Fruit fly (Drosophila melanogaster) whole organism, embryonic: Measurements from ENCODE around the gene zen.

ENCODE experiments used
- Abd-B ChIP-seq: fragments of 200-800 bp; sonication (Bioruptor generic); optimal IDR thresholded peaks from 2 replicates; lab custom pipeline; 2018; ENCODE audit warnings: missing biosample characterization, mild to moderate bottlenecking, missing genetic modification characterization, moderate library complexity
- B-H1 ChIP-seq: fragments of 200-800 bp; sonication (Bioruptor generic); IDR thresholded peaks from 3 replicates; pipeline ENCODE4 v1.3.6; 2022; ENCODE audit warnings: missing biosample characterization, missing genetic modification characterization
- B-H2 ChIP-seq: fragments of 200-800 bp; sonication (Bioruptor generic); optimal IDR thresholded peaks from 2 replicates; lab custom pipeline; 2018; ENCODE audit warnings: missing biosample characterization, mild to moderate bottlenecking, missing genetic modification characterization
- Bdp1 ChIP-seq: fragments of 200-800 bp; sonication (Bioruptor generic); optimal IDR thresholded peaks from 3 replicates; lab custom pipeline; 2016; ENCODE audit warnings: missing biosample characterization, missing genetic modification characterization
- C15 ChIP-seq: fragments of 200-800 bp; sonication (Bioruptor generic); IDR thresholded peaks from 3 replicates; pipeline ENCODE4 v1.3.6; 2022; ENCODE audit warnings: missing biosample characterization, missing genetic modification characterization
- CG10274 ChIP-seq: fragments of 200-800 bp; sonication (Bioruptor generic); optimal IDR thresholded peaks from 3 replicates; lab custom pipeline; 2017; ENCODE audit warnings: missing biosample characterization, mild to moderate bottlenecking, missing genetic modification characterization
- CG10543 ChIP-seq: fragments of 200-800 bp; sonication (Bioruptor generic); optimal IDR thresholded peaks from 3 replicates; lab custom pipeline; 2017; ENCODE audit warnings: missing biosample characterization, mild to moderate bottlenecking, missing genetic modification characterization, moderate library complexity
- CG11398 ChIP-seq: fragments of 200-800 bp; sonication (Bioruptor generic); optimal IDR thresholded peaks from 2 replicates; lab custom pipeline; 2016; ENCODE audit warnings: missing biosample characterization, missing genetic modification characterization
- CG11504 ChIP-seq: fragments of 200-800 bp; sonication (Bioruptor generic); optimal IDR thresholded peaks from 3 replicates; lab custom pipeline; 2019; ENCODE audit warnings: missing biosample characterization, mild to moderate bottlenecking, missing genetic modification characterization, moderate library complexity
- CG15011 ChIP-seq: fragments of 200-800 bp; sonication (Bioruptor generic); optimal IDR thresholded peaks from 3 replicates; lab custom pipeline; 2018; ENCODE audit warnings: missing biosample characterization, mild to moderate bottlenecking, missing genetic modification characterization
- CG17186 ChIP-seq: fragments of 200-800 bp; sonication (Bioruptor generic); optimal IDR thresholded peaks from 3 replicates; lab custom pipeline; 2017; ENCODE audit warnings: missing biosample characterization, missing genetic modification reagents, missing genetic modification characterization
- CG17361 ChIP-seq: fragments of 200-800 bp; sonication (Bioruptor generic); IDR thresholded peaks from 3 replicates; pipeline ENCODE4 v1.3.6; 2022; ENCODE audit warnings: missing biosample characterization, missing genetic modification characterization
- CG17612 ChIP-seq: fragments of 200-800 bp; sonication (Bioruptor generic); IDR thresholded peaks from 2 replicates; pipeline ENCODE4 v1.3.6; 2022; ENCODE audit warnings: missing biosample characterization, missing genetic modification characterization
- CG18619 ChIP-seq: fragments of 200-800 bp; sonication (Bioruptor generic); optimal IDR thresholded peaks from 3 replicates; lab custom pipeline; 2017; ENCODE audit warnings: missing biosample characterization, mild to moderate bottlenecking, missing genetic modification characterization
- CG2120 ChIP-seq: fragments of 200-800 bp; sonication (Bioruptor generic); optimal IDR thresholded peaks from 3 replicates; lab custom pipeline; 2016; ENCODE audit warnings: missing biosample characterization, missing genetic modification characterization
- CG30020 ChIP-seq: fragments of 200-800 bp; optimal IDR thresholded peaks from 2 replicates; lab custom pipeline; 2019; ENCODE audit warnings: missing biosample characterization, mild to moderate bottlenecking, missing genetic modification characterization, moderate library complexity
- CG42726 ChIP-seq: fragments of 200-800 bp; sonication (Bioruptor generic); IDR thresholded peaks from 2 replicates; pipeline ENCODE4 v1.3.6; 2022; ENCODE audit warnings: missing biosample characterization, missing genetic modification characterization; ENCODE audit not compliant: partially characterized antibody
- CG4282 ChIP-seq: fragments of 200-800 bp; sonication (Bioruptor generic); optimal IDR thresholded peaks from 2 replicates; lab custom pipeline; 2016; ENCODE audit warnings: missing biosample characterization, missing genetic modification characterization
- CG4404 ChIP-seq: fragments of 200-800 bp; sonication (Bioruptor generic); IDR thresholded peaks from 2 replicates; pipeline ENCODE4 v1.3.6; 2022; ENCODE audit warnings: missing biosample characterization, missing genetic modification characterization
- CG4854 ChIP-seq: fragments of 200-800 bp; sonication (Bioruptor generic); optimal IDR thresholded peaks from 2 replicates; lab custom pipeline; 2016; ENCODE audit warnings: missing biosample characterization, missing genetic modification characterization, inconsistent platforms
- CG5953 ChIP-seq: fragments of 200-800 bp; sonication (Bioruptor generic); IDR thresholded peaks from 2 replicates; pipeline ENCODE4 v1.3.6; 2022; ENCODE audit warnings: missing biosample characterization, missing genetic modification characterization
- CG9727 ChIP-seq: fragments of 200-800 bp; sonication (Bioruptor generic); optimal IDR thresholded peaks from 3 replicates; lab custom pipeline; 2017; ENCODE audit warnings: missing biosample characterization, mild to moderate bottlenecking, missing genetic modification characterization
- Camta ChIP-seq: fragments of 200-800 bp; sonication (Bioruptor generic); optimal IDR thresholded peaks from 2 replicates; lab custom pipeline; 2016; ENCODE audit warnings: missing biosample characterization, missing genetic modification characterization
- Dek ChIP-seq: fragments of 200-800 bp; sonication (Bioruptor generic); optimal IDR thresholded peaks from 3 replicates; lab custom pipeline; 2019; ENCODE audit warnings: missing biosample characterization, mild to moderate bottlenecking, missing genetic modification characterization, moderate library complexity
- E2f2 ChIP-seq: fragments of 200-800 bp; sonication (Bioruptor generic); IDR thresholded peaks from 2 replicates; pipeline ENCODE4 v1.3.6; 2022; ENCODE audit warnings: missing biosample characterization, missing genetic modification characterization
- Ets65A ChIP-seq: fragments of 200-800 bp; sonication (Bioruptor generic); peaks from one replicate; lab custom pipeline; 2016; ENCODE audit warnings: missing biosample characterization, missing genetic modification characterization
- GATAe ChIP-seq: fragments of 200-800 bp; sonication (Bioruptor generic); conservative IDR thresholded peaks from 2 replicates; pipeline ENCODE4 v1.3.6; 2022; ENCODE audit warnings: missing biosample characterization, missing genetic modification characterization
- Hr3 ChIP-seq: fragments of 200-800 bp; sonication (Bioruptor generic); optimal IDR thresholded peaks from 3 replicates; lab custom pipeline; 2016; ENCODE audit warnings: missing biosample characterization, missing genetic modification characterization
- MESR4 ChIP-seq: fragments of 200-800 bp; sonication (Bioruptor generic); optimal IDR thresholded peaks from 2 replicates; lab custom pipeline; 2018; ENCODE audit warnings: missing biosample characterization, mild to moderate bottlenecking, missing genetic modification characterization, moderate library complexity
- Nf-YA ChIP-seq: fragments of 200-800 bp; sonication (Bioruptor generic); IDR thresholded peaks from 2 replicates; pipeline ENCODE4 v1.3.6; 2022; ENCODE audit warnings: missing biosample characterization, missing genetic modification characterization
- PHDP ChIP-seq: fragments of 200-800 bp; sonication (Bioruptor generic); optimal IDR thresholded peaks from 3 replicates; lab custom pipeline; 2018; ENCODE audit warnings: missing biosample characterization, mild to moderate bottlenecking, missing genetic modification characterization, moderate library complexity
- Rfx ChIP-seq: fragments of 200-800 bp; sonication (Bioruptor generic); IDR thresholded peaks from 2 replicates; pipeline ENCODE4 v1.3.6; 2022; ENCODE audit warnings: missing biosample characterization, missing genetic modification characterization
- Rx ChIP-seq: fragments of 200-800 bp; sonication (Bioruptor generic); IDR thresholded peaks from 2 replicates; pipeline ENCODE4 v1.3.6; 2022; ENCODE audit warnings: missing biosample characterization, missing genetic modification characterization
- Six4 ChIP-seq: fragments of 200-800 bp; sonication (Bioruptor generic); optimal IDR thresholded peaks from 2 replicates; lab custom pipeline; 2016; ENCODE audit warnings: missing biosample characterization, missing genetic modification characterization
- bbx ChIP-seq: fragments of 200-800 bp; sonication (Bioruptor generic); IDR thresholded peaks from 2 replicates; pipeline ENCODE4 v1.3.6; 2022; ENCODE audit warnings: missing biosample characterization, missing genetic modification characterization; ENCODE audit not compliant: partially characterized antibody
- btn ChIP-seq: fragments of 200-800 bp; sonication (Bioruptor generic); optimal IDR thresholded peaks from 2 replicates; lab custom pipeline; 2016; ENCODE audit warnings: missing biosample characterization, missing genetic modification characterization
- cas ChIP-seq: fragments of 200-800 bp; sonication (Bioruptor generic); IDR thresholded peaks from 2 replicates; pipeline ENCODE4 v1.3.6; 2022; ENCODE audit warnings: missing biosample characterization, missing genetic modification characterization
- chif ChIP-seq, 2 experiments: fragments of 200-800 bp; sonication (Bioruptor generic); optimal IDR thresholded peaks; 3 replicates each; lab custom pipeline; 2016; ENCODE audit warnings: missing biosample characterization in 2 of 2, missing genetic modification characterization in 2 of 2
- eve ChIP-seq, 2 experiments: fragments of >200 bp; optimal IDR thresholded peaks; 2 replicates each; lab custom pipeline; 2017; ENCODE audit warnings: missing biosample characterization in 2 of 2, missing genetic modification characterization in 2 of 2
- eyg ChIP-seq: fragments of 200-800 bp; sonication (Bioruptor generic); optimal IDR thresholded peaks from 3 replicates; lab custom pipeline; 2016; ENCODE audit warnings: missing biosample characterization, missing genetic modification characterization
- fru ChIP-seq: fragments of >200 bp; optimal IDR thresholded peaks from 2 replicates; lab custom pipeline; 2017
- fu2 ChIP-seq: fragments of 200-800 bp; sonication (Bioruptor generic); optimal IDR thresholded peaks from 2 replicates; lab custom pipeline; 2016; ENCODE audit warnings: missing biosample characterization, missing genetic modification characterization
- hb ChIP-seq: fragments of 200-800 bp; sonication (Bioruptor generic); IDR thresholded peaks from 3 replicates; pipeline ENCODE4 v1.3.6; 2022; ENCODE audit warnings: missing biosample characterization, missing genetic modification characterization; ENCODE audit not compliant: partially characterized antibody
- hth ChIP-seq: fragments of >200 bp; optimal IDR thresholded peaks from 2 replicates; lab custom pipeline; 2017; ENCODE audit warnings: inconsistent platforms
- ken ChIP-seq: fragments of 200-800 bp; sonication (Bioruptor generic); IDR thresholded peaks from 3 replicates; pipeline ENCODE4 v1.3.6; 2022; ENCODE audit warnings: missing biosample characterization, missing genetic modification characterization
- oc ChIP-seq: fragments of 200-800 bp; sonication (Bioruptor generic); optimal IDR thresholded peaks from 2 replicates; lab custom pipeline; 2018; ENCODE audit warnings: missing biosample characterization, mild to moderate bottlenecking, missing genetic modification characterization, moderate library complexity
- onecut ChIP-seq: fragments of 200-800 bp; sonication (Bioruptor generic); IDR thresholded peaks from 2 replicates; pipeline ENCODE4 v1.3.6; 2022; ENCODE audit warnings: missing biosample characterization, missing genetic modification characterization
- pan ChIP-seq, 4 experiments: fragments of >200 bp in 3 of 4; fragments of 200-800 bp in 1 of 4; sonication (Bioruptor generic) in 1 of 4; optimal IDR thresholded peaks in 3 of 4; IDR thresholded peaks in 1 of 4; 2 replicates each; pipeline versions ENCODE4 v1.3.6 to Lab custom; 2017 to 2022; ENCODE audit warnings: missing biosample characterization in 2 of 4, missing genetic modification characterization in 2 of 4, mixed read lengths in 1 of 4
- sna ChIP-seq: fragments of 200-800 bp; sonication (Bioruptor generic); IDR thresholded peaks from 2 replicates; pipeline ENCODE4 v1.3.6; 2022; ENCODE audit warnings: missing biosample characterization, missing genetic modification characterization; ENCODE audit not compliant: partially characterized antibody
- wdn ChIP-seq: fragments of 200-800 bp; sonication (Bioruptor generic); IDR thresholded peaks from 2 replicates; pipeline ENCODE4 v1.3.6; 2022; ENCODE audit warnings: missing biosample characterization, missing genetic modification characterization
- zfh1 ChIP-seq: fragments of 200-800 bp; sonication (Bioruptor generic); IDR thresholded peaks from 3 replicates; pipeline ENCODE4 v1.3.6; 2022; ENCODE audit warnings: missing biosample characterization, missing genetic modification characterization

Gene zen

dm6 chr3R:6759419-6759818 is 5.4 kb upstream of the zen start, which contains the start of gene bcd (continued):
- TF ChIP-seq chif (GFP tag; optimal IDR thresholded peaks at IDR 0.05; lab: Kevin White, UChicago) (peak; percentile 68 to 93), bbx (peak; percentile 60), CG9727 (GFP tag; lab: Kevin White, UChicago) (peak; percentile 66), Rfx (GFP tag; lab: Robert Waterston, UW) (peak; percentile 86), Abd-B (GFP tag; lab: Kevin White, UChicago) (peak; percentile 77), CG10543 (GFP tag; lab: Kevin White, UChicago) (peak; percentile 11), wdn (GFP tag; lab: Robert Waterston, UW) (0 out of 2 replicates have a peak, but pooled peaks have one; percentile 11), zfh1 (GFP tag; lab: Robert Waterston, UW) (peak; percentile 91), cas (no peak; the same call in 1 of the 2 replicates), CG5953 (GFP tag; lab: Robert Waterston, UW) (peak; percentile 82), GATAe (GFP tag; lab: Robert Waterston, UW) (no peak), Bdp1 (GFP tag; lab: Kevin White, UChicago) (peak; percentile 71), sna (GFP tag; lab: Robert Waterston, UW) (peak; percentile 73; the same call in 1 of the 2 replicates), PHDP (tag; lab: Kevin White, UChicago) (no peak), CG17612 (peak; percentile 44; the same call in 1 of the 2 replicates), eve (GFP tag; optimal IDR thresholded peaks at IDR 0.05; lab: Kevin White, UChicago) (no peak), Dek (tag; lab: Kevin White, UChicago) (peak; percentile 52), btn (peak; percentile 61), B-H1 (GFP tag; lab: Robert Waterston, UW) (peak; percentile 47; the same call in 1 of the 3 replicates), CG11398 (GFP tag; lab: Kevin White, UChicago) (peak; percentile 29), Camta (peak; percentile 73), fru (lab: Kevin White, UChicago) (no peak), CG4404 (GFP tag; lab: Robert Waterston, UW) (peak; percentile 70), hth (lab: Kevin White, UChicago) (no peak), CG4854 (GFP tag; lab: Kevin White, UChicago) (peak; percentile 62), CG15011 (GFP tag; lab: Kevin White, UChicago) (no peak), CG42726 (GFP tag; lab: Robert Waterston, UW) (peak; percentile 75), C15 (peak; percentile 45; the same call in 1 of the 3 replicates), CG17186 (no peak), Ets65A (GFP tag; lab: Kevin White, UChicago) (peak; percentile 99), CG18619 (GFP tag; lab: Kevin White, UChicago) (peak; percentile 26), CG11504 (peak; percentile 78), MESR4 (no peak), CG10274 (GFP tag; lab: Kevin White, UChicago) (peak; percentile 16), oc (tag; lab: Kevin White, UChicago) (peak; percentile 34), Six4 (GFP tag; lab: Kevin White, UChicago) (peak; percentile 57), Nf-YA (GFP tag; lab: Robert Waterston, UW) (peak; percentile 67), E2f2 (GFP tag; lab: Robert Waterston, UW) (peak; percentile 79), pan (optimal IDR thresholded peaks at IDR 0.05; lab: Kevin White, UChicago) (no peak), pan (GFP tag; optimal IDR thresholded peaks at IDR 0.05 in 1 of 2, IDR thresholded peaks at IDR 0.05 in 1 of 2) (peak in 1 of 2 experiments; percentile 84), hb (GFP tag; lab: Robert Waterston, UW) (no peak), onecut (GFP tag; lab: Robert Waterston, UW) (peak; percentile 77), CG17361 (GFP tag; lab: Robert Waterston, UW) (peak; percentile 65; the same call in 2 of the 3 replicates), Rx (peak; percentile 69), fu2 (GFP tag; lab: Kevin White, UChicago) (peak; percentile 38), CG2120 (GFP tag; lab: Kevin White, UChicago) (peak; percentile 67), CG30020 (no peak), eyg (GFP tag; lab: Kevin White, UChicago) (no peak), Hr3 (peak; percentile 78), B-H2 (GFP tag; lab: Kevin White, UChicago) (no peak), CG4282 (GFP tag; lab: Kevin White, UChicago) (peak; percentile 45), ken (GFP tag; lab: Robert Waterston, UW) (peak; percentile 85)
